Worm (Caenorhabditis elegans): ENCODE results near the gene cest-30.

DNA sequence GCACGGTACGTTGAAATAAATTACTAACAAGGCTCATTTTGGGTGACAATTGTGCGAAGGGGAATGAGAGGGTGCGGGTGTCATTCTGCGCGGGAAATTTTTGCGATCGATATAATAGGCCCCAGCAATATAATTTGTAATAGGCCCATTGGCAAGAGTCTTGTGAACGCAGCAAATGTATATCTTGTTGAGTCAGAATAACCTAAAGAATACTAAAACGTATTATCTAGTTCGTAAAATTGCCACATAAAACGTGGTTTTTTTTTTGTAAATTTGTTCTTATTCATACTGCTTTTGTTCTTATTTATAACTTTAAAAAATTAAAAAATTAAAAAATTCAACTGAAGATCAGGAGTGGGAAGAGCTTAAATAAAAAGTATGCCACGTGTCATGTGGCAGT lies 23.5 kb downstream of the cest-30 start, which contains the start of gene C52A10.3:
- TF ChIP-seq him-1 (tag; optimal IDR thresholded peaks at IDR 0.05) (no peak), dao-5 (tag; optimal IDR thresholded peaks at IDR 0.05) (no peak), W03F9.2 (tag; optimal IDR thresholded peaks at IDR 0.05) (no peak)
